Fruit fly (Drosophila melanogaster): ENCODE results near the gene CG43689.

Gene CG43689

DNA sequence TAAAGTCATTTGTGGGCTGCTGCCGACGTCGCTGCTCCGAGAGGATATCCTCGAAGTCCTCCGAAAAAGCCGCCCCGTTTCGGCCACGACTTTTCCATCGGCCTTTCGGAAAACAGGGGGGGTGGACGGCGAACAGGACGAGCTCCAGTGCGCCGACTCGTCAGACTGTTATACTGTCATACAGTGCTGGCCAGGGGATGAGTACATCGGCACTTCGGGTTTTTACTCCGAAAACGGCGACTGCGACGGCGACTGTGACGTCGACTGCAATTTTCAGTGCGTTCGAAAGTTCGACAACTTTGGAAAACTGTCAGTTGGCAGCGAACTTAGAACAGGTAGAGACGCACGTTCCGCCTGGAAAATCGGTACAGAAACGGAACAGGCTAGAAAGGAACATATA, at the start of gene CG43689:
CG43689 (plus strand) TSS at position 314 of the 400 bp plus-strand sequence.
- no peak for TF ChIP-seq CG17801 (GFP tag; optimal IDR thresholded peaks at IDR 0.05; ENCODE audit: partially characterized antibody)

DNA sequence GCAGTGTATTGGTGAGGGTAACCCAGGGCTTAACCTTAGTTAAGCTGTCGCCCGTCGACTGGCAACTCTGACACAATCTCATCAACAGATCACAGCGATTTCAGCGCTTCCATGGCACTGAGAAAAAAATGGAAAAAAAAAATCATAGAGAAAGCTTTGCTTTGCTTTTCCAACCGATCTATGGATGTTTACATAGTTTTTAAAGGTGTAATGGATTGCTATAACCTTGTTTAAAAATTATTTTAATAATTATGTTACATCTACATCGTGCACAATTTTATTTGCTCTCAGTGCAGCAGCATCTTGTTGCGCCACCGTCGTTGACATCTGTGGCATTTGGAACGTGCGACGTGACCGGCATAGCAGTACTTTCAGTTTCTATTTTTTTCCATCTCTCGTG, 42.6 kb upstream of the CG43689 start:
- TF ChIP-seq CG17801 (GFP tag; optimal IDR thresholded peaks at IDR 0.05; ENCODE audit: partially characterized antibody): no peak

DNA sequence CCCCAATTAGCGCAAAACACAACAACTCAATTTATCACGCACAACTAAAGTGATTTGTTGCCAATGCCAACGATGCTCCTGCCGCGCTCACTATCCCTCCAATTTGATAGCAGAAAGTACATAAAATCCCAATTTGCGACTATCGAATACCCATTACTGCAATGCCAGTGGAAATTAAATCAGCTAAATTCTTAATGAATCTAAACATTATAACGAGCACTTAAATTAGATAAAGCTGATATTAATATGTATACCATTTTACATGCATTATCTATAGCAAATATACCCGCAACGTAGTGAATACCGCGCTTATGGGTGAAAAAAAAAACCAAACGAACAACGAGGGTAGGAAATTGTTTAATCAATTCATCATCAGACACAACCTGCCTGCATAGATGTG, 42.0 kb upstream of the CG43689 start:
- no peak for TF ChIP-seq CG17801 (GFP tag; optimal IDR thresholded peaks at IDR 0.05; ENCODE audit: partially characterized antibody)

DNA sequence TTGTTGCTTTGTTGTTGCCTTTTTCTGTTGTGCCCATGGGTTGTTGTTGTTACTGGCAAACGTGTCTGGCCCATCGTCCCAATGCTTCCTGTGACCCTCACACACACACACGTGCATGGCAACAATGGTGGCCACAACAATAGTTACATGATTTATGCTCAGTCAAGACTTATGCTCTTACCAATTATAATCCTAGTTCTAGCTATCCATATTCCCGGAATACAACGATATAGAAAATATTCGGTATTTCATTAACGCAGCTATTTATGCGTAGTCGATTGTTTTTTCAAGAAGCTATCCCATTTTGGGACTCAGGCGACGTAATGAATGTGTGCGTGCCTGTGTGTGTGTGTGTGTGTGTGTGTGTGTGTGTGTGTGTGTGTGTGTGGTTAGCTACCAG, 36.8 kb upstream of the CG43689 start:
- no peak for TF ChIP-seq CG17801 (GFP tag; optimal IDR thresholded peaks at IDR 0.05; ENCODE audit: partially characterized antibody)

DNA sequence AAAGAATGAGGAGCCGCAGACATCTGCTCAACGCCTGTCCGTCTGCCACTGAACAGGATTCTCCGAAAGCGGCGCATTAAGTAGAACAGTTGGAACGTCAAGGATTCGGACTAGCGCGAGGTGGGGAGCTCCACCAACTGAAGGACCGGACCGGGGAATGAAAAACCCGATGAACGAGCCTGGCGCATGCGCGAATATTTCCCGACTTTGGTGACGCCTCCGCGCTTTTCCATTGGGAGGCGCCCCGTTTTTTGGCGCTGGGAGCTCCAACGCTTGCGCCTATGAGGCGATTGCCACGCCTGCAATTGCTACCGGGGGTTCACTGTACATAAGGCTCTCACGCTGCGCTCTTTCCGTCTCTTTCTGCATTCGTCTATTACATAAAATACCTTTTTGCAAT, 14.0 kb upstream of the CG43689 start:
- no peak for TF ChIP-seq CG17801 (GFP tag; optimal IDR thresholded peaks at IDR 0.05; ENCODE audit: partially characterized antibody)

- no peak for TF ChIP-seq CG17801 (GFP tag; optimal IDR thresholded peaks at IDR 0.05; ENCODE audit: partially characterized antibody)
Measured at dm6 chrX:4089012-4089649, 13.6 kb downstream of the CG43689 start.

DNA sequence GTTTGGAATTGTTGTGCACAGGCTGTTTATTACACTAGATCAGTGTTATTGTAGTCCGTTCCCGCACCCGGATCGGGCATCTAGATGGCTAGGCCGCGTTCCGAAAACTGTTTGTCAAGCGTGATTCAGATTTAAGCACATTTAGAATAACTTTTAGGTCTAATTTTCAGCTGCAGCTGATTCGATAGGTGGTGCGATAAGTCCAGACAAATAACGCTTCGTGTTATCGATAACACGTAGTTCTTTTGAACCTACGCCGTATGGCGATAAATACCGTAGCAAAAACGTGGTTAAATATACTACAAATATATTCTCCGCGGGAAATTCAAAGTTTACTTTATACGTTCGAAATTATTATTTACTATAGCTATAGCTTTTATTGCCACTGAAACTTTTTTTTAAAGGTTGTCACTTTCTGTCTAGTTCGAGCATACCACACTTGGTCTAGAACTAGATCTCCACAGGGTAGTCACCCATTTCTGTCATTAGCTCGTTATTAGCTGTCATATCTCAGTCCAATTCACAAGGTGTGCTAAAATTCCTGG, 25.4 kb downstream of the CG43689 start, which contains the start of the genes Cmtr1 and CG15375:
Cmtr1 (minus strand) TSS at position 208 of the 545 bp plus-strand sequence.
CG15375 (plus strand) TSS at position 495 of the 545 bp plus-strand sequence.
- TF ChIP-seq CG17801 (GFP tag; optimal IDR thresholded peaks at IDR 0.05; ENCODE audit: partially characterized antibody): peak; percentile 26

- peak; percentile 25 for TF ChIP-seq CG17801 (GFP tag; optimal IDR thresholded peaks at IDR 0.05; ENCODE audit: partially characterized antibody)
Measured at dm6 chrX:4104132-4104531, 28.6 kb downstream of the CG43689 start, which contains the start of the genes Xpac and brn. Xpac (minus strand) TSS chrX:4104197. brn (plus strand) TSS chrX:4104342.

DNA sequence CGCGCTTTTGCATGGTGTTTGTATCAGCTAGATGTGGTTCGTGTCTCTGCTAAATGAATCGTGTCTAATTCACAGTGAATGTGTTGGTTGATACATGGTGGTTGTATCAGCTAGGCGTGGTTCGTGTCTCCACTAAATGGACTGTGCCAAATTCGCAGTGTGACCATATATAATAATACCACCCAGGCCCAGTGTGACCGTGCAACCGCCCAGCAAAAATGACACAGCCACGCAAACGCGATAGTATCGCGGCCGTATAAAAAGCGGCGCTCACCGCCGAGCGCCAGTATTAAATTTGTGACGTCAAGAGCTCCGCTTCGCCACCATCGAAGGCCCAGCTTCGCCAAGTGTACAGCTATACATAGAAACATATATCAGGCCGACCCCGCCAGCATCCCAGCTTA, 30.3 kb downstream of the CG43689 start, which contains the start of gene cib:
cib (plus strand) TSS at position 284 of the 404 bp plus-strand sequence.
- peak; percentile 45 for TF ChIP-seq CG17801 (GFP tag; optimal IDR thresholded peaks at IDR 0.05; ENCODE audit: partially characterized antibody)

DNA sequence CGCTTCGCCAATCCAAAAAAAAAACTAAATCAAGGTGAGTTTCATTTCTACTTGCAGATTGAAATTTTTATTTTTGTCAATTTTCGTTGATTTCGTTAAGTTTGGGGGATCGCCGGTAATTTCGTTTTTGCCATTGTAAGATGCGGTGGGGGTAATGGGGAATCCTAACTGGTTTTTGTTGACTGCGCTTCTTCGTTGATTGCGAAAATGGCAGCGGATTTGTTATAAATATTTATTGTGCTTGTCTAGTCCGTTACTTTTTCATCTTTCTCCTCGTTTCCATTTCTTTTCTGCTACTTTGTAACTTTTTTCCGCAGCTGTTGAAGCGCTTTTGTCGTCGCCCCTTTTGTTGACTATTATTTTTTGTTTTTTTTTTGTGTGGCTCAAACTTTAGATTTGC, 30.7 kb downstream of the CG43689 start:
- no peak for TF ChIP-seq CG17801 (GFP tag; optimal IDR thresholded peaks at IDR 0.05; ENCODE audit: partially characterized antibody)

- TF ChIP-seq CG17801 (GFP tag; optimal IDR thresholded peaks at IDR 0.05; ENCODE audit: partially characterized antibody): peak; percentile 39
Measured at dm6 chrX:4106756-4107155, 31.2 kb downstream of the CG43689 start.

dm6 chrX:4107261-4108113, 31.9 kb downstream of the CG43689 start:
- TF ChIP-seq CG17801 (GFP tag; optimal IDR thresholded peaks at IDR 0.05; ENCODE audit: partially characterized antibody): no peak

DNA sequence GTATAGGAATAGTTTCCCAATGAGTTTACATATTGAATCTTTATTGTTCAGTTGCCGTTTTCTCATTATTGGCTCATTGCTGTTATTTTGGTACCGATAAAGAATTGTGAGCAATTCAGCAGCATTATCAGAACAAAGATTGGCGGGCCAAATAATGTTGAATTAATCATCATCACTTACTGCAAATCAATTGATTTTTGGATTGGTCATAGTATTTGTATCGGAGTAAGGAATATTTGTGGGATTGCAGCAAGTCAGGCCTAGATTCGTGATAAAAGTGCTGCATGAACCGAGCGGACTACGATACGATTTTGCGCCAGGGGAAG, 32.5 kb downstream of the CG43689 start:
- no peak for TF ChIP-seq CG17801 (GFP tag; optimal IDR thresholded peaks at IDR 0.05; ENCODE audit: partially characterized antibody)

DNA sequence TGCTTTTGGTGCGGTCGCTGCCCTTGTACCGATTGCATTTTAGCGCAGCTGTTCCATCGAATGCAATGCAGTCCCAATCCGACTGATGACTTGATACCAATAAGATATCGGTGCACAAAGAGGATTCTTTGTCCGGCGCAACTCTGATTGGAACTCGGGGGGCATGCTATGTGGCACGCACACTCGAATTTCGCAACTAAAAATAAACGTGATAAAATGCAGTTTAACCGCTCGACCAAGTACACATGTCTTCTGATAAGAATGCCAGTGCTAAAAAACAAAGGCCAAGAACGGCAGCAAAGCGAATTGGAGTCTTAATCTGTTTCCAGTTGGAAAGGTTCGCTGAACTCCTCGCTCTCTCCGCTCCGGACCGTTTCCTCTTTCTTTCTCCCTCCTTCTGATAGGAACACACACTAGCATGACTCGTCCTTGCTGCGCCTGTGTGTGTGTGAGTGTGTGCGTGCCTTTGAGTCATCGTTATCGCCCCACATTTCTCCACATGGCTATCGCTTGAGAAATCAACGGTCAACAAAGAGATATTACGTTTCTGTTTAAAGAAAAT, 33.1 kb downstream of the CG43689 start:
- no peak for TF ChIP-seq CG17801 (GFP tag; optimal IDR thresholded peaks at IDR 0.05; ENCODE audit: partially characterized antibody)

DNA sequence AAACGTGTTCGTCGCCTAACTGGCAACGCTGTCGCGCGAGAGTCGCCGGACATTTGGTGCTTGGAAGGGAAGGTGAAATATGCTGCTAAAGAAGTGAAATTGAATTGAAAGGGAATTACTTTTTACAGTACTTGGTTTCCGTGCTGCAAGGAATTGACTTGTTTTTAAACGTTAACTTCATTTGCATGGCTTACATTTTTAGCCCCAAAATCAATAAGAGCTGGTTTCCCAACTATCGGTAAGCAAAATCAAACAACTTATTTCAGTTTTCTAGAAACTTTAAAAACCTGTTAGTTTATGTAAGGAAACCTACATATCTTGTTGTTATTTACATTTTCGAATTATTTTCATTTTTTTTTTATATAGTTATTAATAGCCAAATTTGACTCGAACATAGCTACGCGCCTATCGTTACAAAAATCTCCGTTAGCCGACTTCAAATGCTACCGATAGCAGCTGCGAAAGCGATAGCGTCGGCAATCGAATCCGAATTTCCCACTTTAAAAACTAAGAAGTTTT, 38.2 kb downstream of the CG43689 start, which contains the start of the genes dgt4 and Nsun2:
dgt4 (plus strand) TSS at position 4 of the 519 bp plus-strand sequence.
Nsun2 (minus strand) TSS at position 37 of the 519 bp plus-strand sequence.
- no peak for TF ChIP-seq CG17801 (GFP tag; optimal IDR thresholded peaks at IDR 0.05; ENCODE audit: partially characterized antibody)

Data from ovary, adult (tissue).